Fruit fly (Drosophila melanogaster): ENCODE data around the gene CG32212.

DNA sequence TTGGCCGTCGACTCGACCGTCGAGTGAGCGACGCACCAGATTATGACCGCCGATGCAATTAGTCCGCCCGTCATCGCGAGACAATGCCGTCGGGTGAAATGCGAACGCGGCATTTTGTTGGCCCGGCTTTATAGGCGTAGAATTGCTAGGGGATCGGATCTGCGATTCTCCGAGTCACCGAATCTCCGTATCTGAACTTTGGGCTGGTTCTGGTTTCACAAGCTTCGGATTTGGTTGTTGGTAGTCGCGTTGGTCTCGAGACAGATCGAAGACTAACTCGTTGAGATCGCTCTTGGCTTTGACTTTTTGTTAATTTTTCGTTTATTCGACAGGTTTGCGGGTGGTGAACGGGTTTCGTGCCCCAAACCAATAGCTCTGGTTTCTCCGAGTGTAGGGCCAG lies 9.2 kb downstream of the CG32212 start:
- TF ChIP-seq Lpt (GFP tag; optimal IDR thresholded peaks at IDR 0.05): no peak
- no peak for TF ChIP-seq fd85E (GFP tag; optimal IDR thresholded peaks at IDR 0.05)
- TF ChIP-seq acj6 (GFP tag; optimal IDR thresholded peaks at IDR 0.05): no peak
- TF ChIP-seq cyc (GFP tag; optimal IDR thresholded peaks at IDR 0.05): no peak
- TF ChIP-seq net (GFP tag; optimal IDR thresholded peaks at IDR 0.05): no peak
- no peak for TF ChIP-seq Smox (GFP tag; optimal IDR thresholded peaks at IDR 0.05)
- no peak for TF ChIP-seq lz (GFP tag; optimal IDR thresholded peaks at IDR 0.05)
- no peak for TF ChIP-seq Blimp-1 (GFP tag; optimal IDR thresholded peaks at IDR 0.05)
- TF ChIP-seq CG31627 (GFP tag; optimal IDR thresholded peaks at IDR 0.05): no peak
